Fruit fly (Drosophila melanogaster): Measurements from ENCODE around the gene CG13361.

The CG13361 gene

DNA sequence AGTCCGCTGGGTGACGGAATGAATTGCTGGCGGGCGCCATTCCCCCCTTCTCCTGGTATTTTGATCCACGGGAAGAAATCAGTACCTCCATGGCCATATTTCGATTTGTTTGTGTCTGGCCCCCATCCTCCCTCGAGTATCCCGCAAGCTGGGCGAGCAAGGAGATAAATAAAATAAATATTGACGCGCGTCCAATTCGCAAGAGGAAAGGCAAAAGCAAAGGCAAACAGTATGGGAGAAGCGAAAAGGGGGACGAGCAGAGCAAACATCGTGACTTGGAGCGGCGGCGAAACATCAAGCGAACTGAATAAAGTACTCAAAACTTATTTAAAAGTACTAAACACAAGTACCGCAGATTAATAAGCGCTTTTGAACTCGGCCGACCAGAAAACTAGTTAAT lies 14.5 kb upstream of the CG13361 start (continued):
- TF ChIP-seq salr (GFP tag; optimal IDR thresholded peaks at IDR 0.05), result peak in 1 of 2 experiments; percentile 52
- TF ChIP-seq ss (GFP tag; optimal IDR thresholded peaks at IDR 0.05), result peak; percentile 27 to 70
- TF ChIP-seq CG11762 (GFP tag; optimal IDR thresholded peaks at IDR 0.05; ENCODE audit: insufficient read depth), result no peak
- TF ChIP-seq Lpt (GFP tag; optimal IDR thresholded peaks at IDR 0.05), result no peak
- TF ChIP-seq net (GFP tag; optimal IDR thresholded peaks at IDR 0.05), result peak; percentile 52
- peak; percentile 38 for TF ChIP-seq achi (GFP tag; optimal IDR thresholded peaks at IDR 0.05)
- TF ChIP-seq CG6792 (GFP tag; optimal IDR thresholded peaks at IDR 0.05), result peak; percentile 63
- peak; percentile 36 for TF ChIP-seq OdsH (GFP tag; optimal IDR thresholded peaks at IDR 0.05)
- TF ChIP-seq Hr38 (GFP tag; optimal IDR thresholded peaks at IDR 0.05), result no peak
- TF ChIP-seq CG6276 (GFP tag; optimal IDR thresholded peaks at IDR 0.05), result no peak
- peak; percentile 44 for TF ChIP-seq Blimp-1 (GFP tag; optimal IDR thresholded peaks at IDR 0.05)
- TF ChIP-seq CG6808 (GFP tag; optimal IDR thresholded peaks at IDR 0.05), result peak; percentile 60
- TF ChIP-seq CG34406 (GFP tag; optimal IDR thresholded peaks at IDR 0.05), result peak; percentile 53
- peak; percentile 26 for TF ChIP-seq Sox14 (GFP tag; optimal IDR thresholded peaks at IDR 0.05)
- peak; percentile 25 for TF ChIP-seq CG3032 (tag; optimal IDR thresholded peaks at IDR 0.05)
- peak; percentile 57 for TF ChIP-seq CG7368 (GFP tag; optimal IDR thresholded peaks at IDR 0.05)
- TF ChIP-seq CG3919 (GFP tag; optimal IDR thresholded peaks at IDR 0.05), result peak; percentile 52
- TF ChIP-seq spab (GFP tag; optimal IDR thresholded peaks at IDR 0.05), result peak; percentile 16

DNA sequence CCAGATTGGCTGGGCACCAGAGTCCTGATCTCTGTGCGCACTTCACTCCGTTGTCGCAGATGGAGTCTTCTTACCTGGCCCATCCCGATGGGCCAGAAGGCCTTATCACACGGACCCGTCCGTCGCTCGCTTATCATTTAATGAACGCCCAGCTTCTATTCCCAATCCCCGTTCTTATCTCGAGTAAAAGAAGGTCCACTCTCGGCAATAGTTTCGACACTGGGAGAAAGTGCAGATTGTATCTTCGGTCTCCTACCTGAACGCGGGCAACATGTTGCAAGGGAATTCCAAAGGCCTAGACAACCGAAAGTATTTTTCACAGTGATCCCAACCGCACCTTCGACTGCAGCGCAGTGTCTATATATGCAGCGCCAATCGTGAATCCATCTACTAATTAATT lies 12.6 kb upstream of the CG13361 start:
- TF ChIP-seq fkh (GFP tag; optimal IDR thresholded peaks at IDR 0.05) (no peak), CG1621 (tag; optimal IDR thresholded peaks at IDR 0.05) (no peak), eg (GFP tag; IDR thresholded peaks at IDR 0.05) (no peak), CG6792 (GFP tag; optimal IDR thresholded peaks at IDR 0.05) (no peak), Lpt (GFP tag; optimal IDR thresholded peaks at IDR 0.05) (no peak), dsx (GFP tag; optimal IDR thresholded peaks at IDR 0.05; ENCODE audit: poor library complexity, severe bottlenecking) (peak; percentile 7), CG11762 (GFP tag; optimal IDR thresholded peaks at IDR 0.05; ENCODE audit: insufficient read depth) (no peak), Eip75B (GFP tag; optimal IDR thresholded peaks at IDR 0.05) (no peak), CG8119 (GFP tag; IDR thresholded peaks at IDR 0.05) (no peak), net (GFP tag; optimal IDR thresholded peaks at IDR 0.05) (peak; percentile 5), fd59A (GFP tag; optimal IDR thresholded peaks at IDR 0.05) (peak; percentile 12), CG31627 (GFP tag; optimal IDR thresholded peaks at IDR 0.05) (no peak), CG4318 (GFP tag; optimal IDR thresholded peaks at IDR 0.05) (no peak), CG6808 (GFP tag; optimal IDR thresholded peaks at IDR 0.05) (peak; percentile 6), CG10669 (GFP tag; optimal IDR thresholded peaks at IDR 0.05) (no peak), achi (GFP tag; optimal IDR thresholded peaks at IDR 0.05) (no peak), CG6276 (GFP tag; optimal IDR thresholded peaks at IDR 0.05) (no peak), topi (GFP tag; optimal IDR thresholded peaks at IDR 0.05) (no peak), CG10631 (GFP tag; optimal IDR thresholded peaks at IDR 0.05) (no peak), lz (GFP tag; optimal IDR thresholded peaks at IDR 0.05) (no peak), Met (GFP tag; optimal IDR thresholded peaks at IDR 0.05) (no peak), CG8319 (GFP tag; optimal IDR thresholded peaks at IDR 0.05) (no peak), Hr39 (GFP tag; optimal IDR thresholded peaks at IDR 0.05) (no peak), Sox14 (GFP tag; optimal IDR thresholded peaks at IDR 0.05) (no peak), svp (GFP tag) (peak; percentile 41), CG16779 (tag; optimal IDR thresholded peaks at IDR 0.05) (no peak), Eip78C (GFP tag) (peak; percentile 4), CG9139 (GFP tag; optimal IDR thresholded peaks at IDR 0.05) (no peak), Sox15 (GFP tag; optimal IDR thresholded peaks at IDR 0.05) (no peak)

DNA sequence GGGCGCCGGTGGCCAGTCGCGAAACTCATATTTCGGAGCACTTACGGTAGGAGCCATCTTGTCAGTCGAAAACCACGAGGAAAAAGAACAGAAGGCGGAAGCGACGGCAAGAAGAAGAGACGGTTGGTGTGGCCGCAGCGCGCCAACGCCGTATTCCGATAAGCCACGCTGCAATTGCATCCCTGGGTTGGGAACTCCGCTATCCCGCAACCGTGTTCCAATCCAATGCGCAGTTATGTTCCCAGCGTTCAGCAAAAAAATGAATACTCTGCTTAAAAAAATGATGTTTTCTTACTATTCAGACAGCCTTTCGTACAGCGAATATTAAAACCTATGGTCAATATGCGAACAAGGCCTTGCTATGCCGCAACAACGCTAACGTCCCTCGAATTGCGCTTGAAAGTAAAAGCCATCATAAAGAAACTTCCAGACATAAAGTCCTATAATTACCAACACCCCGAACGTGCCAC lies 11.6 kb upstream of the CG13361 start, which contains the start of gene RpL22:
RpL22 (minus strand) TSS at position 92 of the 470 bp plus-strand sequence.
- TF ChIP-seq Blimp-1 (GFP tag; optimal IDR thresholded peaks at IDR 0.05) (peak; percentile 72), CG11294 (GFP tag; IDR thresholded peaks at IDR 0.05) (no peak), Hr38 (GFP tag; optimal IDR thresholded peaks at IDR 0.05) (no peak), fkh (GFP tag; optimal IDR thresholded peaks at IDR 0.05) (peak; percentile 66), fd85E (GFP tag; optimal IDR thresholded peaks at IDR 0.05) (peak; percentile 50), Eip93F (GFP tag; optimal IDR thresholded peaks at IDR 0.05) (no peak), cyc (GFP tag; optimal IDR thresholded peaks at IDR 0.05) (peak; percentile 81), CG6808 (GFP tag; optimal IDR thresholded peaks at IDR 0.05) (peak; percentile 67), CG8632 (GFP tag; optimal IDR thresholded peaks at IDR 0.05) (peak; percentile 43), CG7368 (GFP tag; optimal IDR thresholded peaks at IDR 0.05) (peak; percentile 81), CG4318 (GFP tag; optimal IDR thresholded peaks at IDR 0.05) (no peak), CG8119 (GFP tag; IDR thresholded peaks at IDR 0.05) (peak; percentile 44; the same call in 2 of the 3 replicates), CG10669 (GFP tag; optimal IDR thresholded peaks at IDR 0.05) (peak; percentile 48), CG6163 (GFP tag; IDR thresholded peaks at IDR 0.05) (peak; percentile 89), OdsH (GFP tag; optimal IDR thresholded peaks at IDR 0.05) (peak; percentile 66), CG3032 (tag; optimal IDR thresholded peaks at IDR 0.05) (peak; percentile 55), Met (GFP tag; optimal IDR thresholded peaks at IDR 0.05) (peak; percentile 80), CG1621 (tag; optimal IDR thresholded peaks at IDR 0.05) (peak; percentile 78), Hr39 (GFP tag; optimal IDR thresholded peaks at IDR 0.05) (peak; percentile 67), topi (GFP tag; optimal IDR thresholded peaks at IDR 0.05) (peak; percentile 82), esn (GFP tag; optimal IDR thresholded peaks at IDR 0.05) (peak; percentile 84), svp (GFP tag) (peak; percentile 60)
